Worm (Caenorhabditis elegans): ENCODE data around the gene D2096.6.
"Not testable (repeated sequence)": the region's sequence is repeated elsewhere in the genome, so short reads cannot be mapped to it uniquely, and the experiment has no call there.

The D2096.6 gene

ce11 chrIV:8369135-8369534, at the start of gene D2096.6:
Gene D2096.6 (minus strand): TSS chrIV:8369235.
- TF ChIP-seq nhr-11 (tag; optimal IDR thresholded peaks at IDR 0.05) (no peak), F26F4.8 (GFP tag; conservative IDR thresholded peaks at IDR 0.05) (no peak), madf-9 (GFP tag; conservative IDR thresholded peaks at IDR 0.05) (no peak), pha-4 (GFP tag; IDR thresholded peaks at IDR 0.05) (no peak), pha-4 (tag; optimal IDR thresholded peaks at IDR 0.05) (no peak), zip-2 (tag; optimal IDR thresholded peaks at IDR 0.05) (no peak), dmd-9 (GFP tag; IDR thresholded peaks at IDR 0.05) (no peak), ZK546.5 (tag; optimal IDR thresholded peaks at IDR 0.05) (no peak), hlh-30 (tag; optimal IDR thresholded peaks at IDR 0.05; ENCODE audit: insufficient read depth) (no peak), ceh-20 (GFP tag; IDR thresholded peaks at IDR 0.05) (no peak), unc-130 (GFP tag; optimal IDR thresholded peaks at IDR 0.05) (no peak), Y105C5A.15 (GFP tag; IDR thresholded peaks at IDR 0.05) (no peak), fos-1 (tag; optimal IDR thresholded peaks at IDR 0.05) (no peak), hlh-11 (tag; optimal IDR thresholded peaks at IDR 0.05) (no peak)

- TF ChIP-seq vab-7 (GFP tag; IDR thresholded peaks at IDR 0.05) (peak; percentile 71), madf-9 (GFP tag; conservative IDR thresholded peaks at IDR 0.05) (peak; percentile 67), ceh-44 (GFP tag; IDR thresholded peaks at IDR 0.05) (peak; percentile 66; the same call in 1 of the 2 replicates), lin-1 (GFP tag; IDR thresholded peaks at IDR 0.05) (peak; percentile 63), pha-4 (GFP tag; IDR thresholded peaks at IDR 0.05) (peak; percentile 80; the same call in 1 of the 2 replicates), F26F4.8 (GFP tag; conservative IDR thresholded peaks at IDR 0.05) (peak; percentile 90), lim-7 (GFP tag; IDR thresholded peaks at IDR 0.05) (peak; percentile 92), F44E2.7 (GFP tag; IDR thresholded peaks at IDR 0.05) (0 out of 2 replicates have a peak, but pooled peaks have one; percentile 19), D1046.2 (GFP tag; IDR thresholded peaks at IDR 0.05) (peak; percentile 88; the same call in 1 of the 2 replicates), tra-1 (GFP tag; IDR thresholded peaks at IDR 0.05) (0 out of 2 replicates have a peak, but pooled peaks have one; percentile 35), ZK337.2 (GFP tag; IDR thresholded peaks at IDR 0.05) (peak; percentile 78), Y48G9A.11 (GFP tag; IDR thresholded peaks at IDR 0.05) (peak; percentile 50), arid-1 (GFP tag; conservative IDR thresholded peaks at IDR 0.05) (peak; percentile 81), snpc-1.2 (GFP tag; IDR thresholded peaks at IDR 0.05) (peak; percentile 72; the same call in 1 of the 2 replicates), dmd-6 (GFP tag; IDR thresholded peaks at IDR 0.05) (peak; percentile 36; the same call in 1 of the 2 replicates), nhr-41 (GFP tag; IDR thresholded peaks at IDR 0.05) (peak; percentile 67), egl-43 (GFP tag; IDR thresholded peaks at IDR 0.05) (peak; percentile 86), ctbp-1 (GFP tag; IDR thresholded peaks at IDR 0.05) (peak; percentile 69), saeg-2 (GFP tag; IDR thresholded peaks at IDR 0.05) (0 out of 2 replicates have a peak, but pooled peaks have one; percentile 20), dmd-8 (GFP tag; IDR thresholded peaks at IDR 0.05) (peak; percentile 95), lin-38 (GFP tag; IDR thresholded peaks at IDR 0.05) (peak; percentile 71), mdt-29 (GFP tag; IDR thresholded peaks at IDR 0.05) (peak; percentile 40; the same call in 1 of the 2 replicates), Y105C5A.15 (GFP tag; IDR thresholded peaks at IDR 0.05) (peak; percentile 78; the same call in 1 of the 2 replicates), madf-5 (GFP tag; IDR thresholded peaks at IDR 0.05) (0 out of 4 replicates have a peak, but pooled peaks of 1 of the 2 experiments have one; percentile 58), aha-1 (tag) (peak; percentile 5)
- TF ChIP-seq pha-4 (tag; optimal IDR thresholded peaks at IDR 0.05): not testable (repeated sequence)
Measured at ce11 chrIV:8412538-8412937, 43.5 kb upstream of the D2096.6 start.

ce11 chrIV:8397814-8398213, 28.8 kb upstream of the D2096.6 start:
- TF ChIP-seq zfp-3 (GFP tag; conservative IDR thresholded peaks at IDR 0.05): no peak
- no peak for TF ChIP-seq F49E8.2 (tag; optimal IDR thresholded peaks at IDR 0.05; ENCODE audit: borderline replicate concordance)
- no peak for TF ChIP-seq hlh-11 (tag; optimal IDR thresholded peaks at IDR 0.05)
- no peak for TF ChIP-seq aha-1 (tag)
- no peak for TF ChIP-seq daf-16 (GFP tag; optimal IDR thresholded peaks at IDR 0.05)
- no peak for TF ChIP-seq daf-16 (tag; optimal IDR thresholded peaks at IDR 0.05)

Data from whole organism, L4 larva.